Worm (Caenorhabditis elegans) whole organism, mixed stage, embryonic: ENCODE results near the gene C18B2.2.

Experiments
- M03D4.4 ChIP-seq: sonication (generic microtip); optimal IDR thresholded peaks from 2 replicates; lab custom pipeline; 2017; ENCODE audit warnings: mild to moderate bottlenecking, missing genetic modification characterization, missing compliant biosample characterization
- bed-3 ChIP-seq: fragments of 200-800 bp; sonication (Bioruptor generic); optimal IDR thresholded peaks from 3 replicates; lab custom pipeline; 2018; ENCODE audit warnings: mild to moderate bottlenecking, missing genetic modification characterization, moderate library complexity, missing compliant biosample characterization
- blmp-1 ChIP-seq: fragments of 150-350 bp; optimal IDR thresholded peaks from 2 replicates; lab custom pipeline; 2014; ENCODE audit warnings: missing biosample characterization, missing genetic modification characterization
- ceh-39 ChIP-seq: fragments of 150-350 bp; optimal IDR thresholded peaks from 2 replicates; lab custom pipeline; 2014; ENCODE audit warnings: missing biosample characterization, missing genetic modification characterization
- ceh-43 ChIP-seq: fragments of 200-800 bp; sonication (Bioruptor generic); optimal IDR thresholded peaks from 2 replicates; lab custom pipeline; 2018; ENCODE audit warnings: mild to moderate bottlenecking, missing genetic modification characterization, moderate library complexity, missing compliant biosample characterization
- ceh-83 ChIP-seq: fragments of 200-800 bp; sonication (Bioruptor generic); optimal IDR thresholded peaks from 2 replicates; lab custom pipeline; 2018; ENCODE audit warnings: mild to moderate bottlenecking, missing genetic modification characterization, missing compliant biosample characterization
- ces-1 ChIP-seq: fragments of 150-350 bp; optimal IDR thresholded peaks from 2 replicates; lab custom pipeline; 2014; ENCODE audit warnings: missing biosample characterization, missing genetic modification reagents, missing genetic modification characterization
- cnd-1 ChIP-seq: fragments of 200-800 bp; sonication (Bioruptor generic); optimal IDR thresholded peaks from 2 replicates; lab custom pipeline; 2018; ENCODE audit warnings: mild to moderate bottlenecking, missing genetic modification characterization, missing compliant biosample characterization
- drap-1 ChIP-seq: fragments of 200-800 bp; sonication (Bioruptor generic); optimal IDR thresholded peaks from 3 replicates; lab custom pipeline; 2018; ENCODE audit warnings: mild to moderate bottlenecking, missing genetic modification characterization, missing compliant biosample characterization
- elt-3 ChIP-seq: fragments of 150-350 bp; optimal IDR thresholded peaks from 2 replicates; lab custom pipeline; 2014; ENCODE audit warnings: missing biosample characterization, missing genetic modification characterization
- flh-1 ChIP-seq: fragments of 200-800 bp; sonication (Bioruptor generic); optimal IDR thresholded peaks from 2 replicates; lab custom pipeline; 2018; ENCODE audit warnings: mild to moderate bottlenecking, missing genetic modification characterization, moderate library complexity, missing compliant biosample characterization
- ham-2 ChIP-seq: fragments of 200-800 bp; sonication (Bioruptor generic); optimal IDR thresholded peaks from 2 replicates; lab custom pipeline; 2018; ENCODE audit warnings: mild to moderate bottlenecking, missing genetic modification characterization, missing compliant biosample characterization
- hlh-1 ChIP-seq: fragments of 150-350 bp; optimal IDR thresholded peaks from 2 replicates; lab custom pipeline; 2014; ENCODE audit warnings: missing biosample characterization, missing genetic modification reagents, missing genetic modification characterization
- lin-13 ChIP-seq: fragments of 150-350 bp; optimal IDR thresholded peaks from 2 replicates; lab custom pipeline; 2014; ENCODE audit warnings: missing biosample characterization, missing genetic modification characterization
- lin-32 ChIP-seq: fragments of 200-800 bp; sonication (Bioruptor generic); optimal IDR thresholded peaks from 2 replicates; lab custom pipeline; 2018; ENCODE audit warnings: mild to moderate bottlenecking, missing genetic modification characterization, missing compliant biosample characterization
- mep-1 ChIP-seq: fragments of 150-350 bp; optimal IDR thresholded peaks from 2 replicates; lab custom pipeline; 2017; ENCODE audit warnings: missing biosample characterization, missing genetic modification reagents, missing genetic modification characterization, inconsistent platforms
- mls-2 ChIP-seq: sonication (generic microtip); optimal IDR thresholded peaks from 2 replicates; lab custom pipeline; 2016; ENCODE audit warnings: mild to moderate bottlenecking, missing genetic modification characterization, moderate library complexity, missing compliant biosample characterization
- nhr-12 ChIP-seq: fragments of 150-350 bp; optimal IDR thresholded peaks from 2 replicates; lab custom pipeline; 2014; ENCODE audit warnings: missing biosample characterization, missing genetic modification characterization
- nhr-2 ChIP-seq: fragments of 150-350 bp; optimal IDR thresholded peaks from 2 replicates; lab custom pipeline; 2014; ENCODE audit warnings: missing biosample characterization, missing genetic modification characterization
- nhr-237 ChIP-seq: fragments of 150-350 bp; optimal IDR thresholded peaks from 2 replicates; lab custom pipeline; 2014; ENCODE audit warnings: missing biosample characterization, missing genetic modification characterization
- nhr-28 ChIP-seq: fragments of 150-350 bp; optimal IDR thresholded peaks from 2 replicates; lab custom pipeline; 2014; ENCODE audit warnings: missing biosample characterization, missing genetic modification characterization
- nhr-76 ChIP-seq: sonication (generic microtip); optimal IDR thresholded peaks from 2 replicates; lab custom pipeline; 2017; ENCODE audit warnings: missing biosample characterization, missing genetic modification characterization
- pha-4 ChIP-seq: fragments of 150-350 bp; optimal IDR thresholded peaks from 2 replicates; lab custom pipeline; 2018; ENCODE audit warnings: missing biosample characterization, missing genetic modification reagents, missing genetic modification characterization
- sem-2 ChIP-seq: fragments of 200-800 bp; sonication (Bioruptor generic); optimal IDR thresholded peaks from 2 replicates; lab custom pipeline; 2018; ENCODE audit warnings: mild to moderate bottlenecking, missing genetic modification characterization, missing compliant biosample characterization
- sptf-1 ChIP-seq: sonication (generic microtip); optimal IDR thresholded peaks from 2 replicates; lab custom pipeline; 2017; ENCODE audit warnings: mild to moderate bottlenecking, missing genetic modification characterization, moderate library complexity, missing compliant biosample characterization
- tbx-8 ChIP-seq: fragments of 200-800 bp; sonication (Bioruptor generic); optimal IDR thresholded peaks from 2 replicates; lab custom pipeline; 2018; ENCODE audit warnings: mild to moderate bottlenecking, missing genetic modification characterization, moderate library complexity, missing compliant biosample characterization
- unc-120 ChIP-seq: sonication (generic microtip); optimal IDR thresholded peaks from 2 replicates; lab custom pipeline; 2017; ENCODE audit warnings: missing genetic modification characterization, missing compliant biosample characterization; ENCODE audit not compliant: poor library complexity, severe bottlenecking
- unc-39 ChIP-seq: fragments of 150-350 bp; optimal IDR thresholded peaks from 2 replicates; lab custom pipeline; 2014; ENCODE audit warnings: missing biosample characterization, missing genetic modification characterization
- unc-62 ChIP-seq: fragments of 150-350 bp; optimal IDR thresholded peaks from 2 replicates; lab custom pipeline; 2014; ENCODE audit warnings: missing biosample characterization, missing genetic modification reagents, missing genetic modification characterization
- zip-8 ChIP-seq: fragments of 150-350 bp; optimal IDR thresholded peaks from 2 replicates; lab custom pipeline; 2014; ENCODE audit warnings: missing biosample characterization, missing genetic modification characterization
- ztf-11 ChIP-seq: fragments of 150-350 bp; optimal IDR thresholded peaks from 2 replicates; lab custom pipeline; 2014; ENCODE audit warnings: missing biosample characterization, missing genetic modification characterization

The C18B2.2 gene

DNA sequence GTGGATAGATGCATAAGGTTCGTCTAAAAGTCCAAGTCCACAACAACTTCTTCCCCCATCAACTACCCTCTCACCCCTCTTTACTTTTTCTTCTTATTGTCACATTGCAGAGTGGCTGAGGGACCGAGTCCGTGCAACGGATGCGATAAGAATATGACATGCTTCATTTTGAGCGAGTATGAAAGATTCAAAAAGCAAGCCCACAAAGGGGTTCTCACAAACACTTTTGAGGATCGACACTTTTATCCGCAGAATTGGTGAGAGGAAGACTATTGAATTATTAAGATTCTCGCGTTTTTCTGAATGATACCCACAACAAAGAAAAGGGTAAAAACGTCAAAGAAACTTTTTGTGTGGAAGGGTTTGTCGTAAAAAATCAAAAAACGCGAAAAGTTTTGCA is 2.3 kb downstream of the C18B2.2 start:
- TF ChIP-seq unc-120 (no peak), bed-3 (GFP tag; lab: Kevin White, UChicago) (no peak), ceh-43 (GFP tag; lab: Kevin White, UChicago) (no peak), blmp-1 (tag; lab: Kevin White, UChicago) (no peak), ces-1 (GFP tag; lab: Kevin White, UChicago) (no peak), ham-2 (GFP tag; lab: Kevin White, UChicago) (no peak), nhr-12 (tag; lab: Kevin White, UChicago) (no peak), ceh-83 (GFP tag; lab: Kevin White, UChicago) (no peak), hlh-1 (tag; lab: Kevin White, UChicago) (no peak), sptf-1 (tag; lab: Kevin White, UChicago) (no peak)

DNA sequence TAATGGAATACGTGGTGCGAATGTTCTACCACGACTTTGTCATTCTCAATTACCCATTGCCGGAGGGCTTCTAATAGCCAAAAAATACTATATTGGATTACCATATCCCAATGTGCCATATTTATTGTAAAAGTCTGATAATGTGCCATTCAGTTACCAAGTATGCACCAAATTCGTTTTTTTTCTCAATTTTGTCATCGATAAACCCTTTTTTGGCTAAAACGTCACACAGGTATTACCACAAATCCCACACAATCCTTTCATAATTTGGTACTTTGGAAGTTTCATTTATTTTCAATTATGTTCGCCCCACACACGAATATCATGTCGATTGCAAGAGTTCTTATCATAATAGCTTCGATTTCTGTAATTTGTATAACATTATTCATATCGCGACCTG is 4.8 kb downstream of the C18B2.2 start, which contains the start of gene vep-2:
Gene vep-2, plus strand, starts transcription at position 301 of the 400 bp plus-strand sequence.
- TF ChIP-seq sptf-1 (tag; lab: Kevin White, UChicago) = no peak
- no peak for TF ChIP-seq lin-32 (GFP tag; lab: Kevin White, UChicago)
- TF ChIP-seq blmp-1 (tag; lab: Kevin White, UChicago) = no peak
- TF ChIP-seq ztf-11 (tag; lab: Kevin White, UChicago) = no peak
- no peak for TF ChIP-seq ces-1 (GFP tag; lab: Kevin White, UChicago)
- TF ChIP-seq lin-13 (tag; lab: Kevin White, UChicago) = no peak
- TF ChIP-seq unc-120 = no peak
- TF ChIP-seq unc-62 = no peak
- no peak for TF ChIP-seq drap-1
- no peak for TF ChIP-seq cnd-1 (tag; lab: Kevin White, UChicago)
- no peak for TF ChIP-seq M03D4.4
- no peak for TF ChIP-seq ceh-43 (GFP tag; lab: Kevin White, UChicago)
- no peak for TF ChIP-seq sem-2 (GFP tag; lab: Kevin White, UChicago)
- no peak for TF ChIP-seq unc-39 (tag; lab: Kevin White, UChicago)
- TF ChIP-seq bed-3 (GFP tag; lab: Kevin White, UChicago) = no peak
- no peak for TF ChIP-seq tbx-8
- TF ChIP-seq mls-2 (tag; lab: Kevin White, UChicago) = no peak
- TF ChIP-seq zip-8 (tag; lab: Kevin White, UChicago) = no peak
- no peak for TF ChIP-seq nhr-237 (tag; lab: Kevin White, UChicago)
- TF ChIP-seq elt-3 = no peak

DNA sequence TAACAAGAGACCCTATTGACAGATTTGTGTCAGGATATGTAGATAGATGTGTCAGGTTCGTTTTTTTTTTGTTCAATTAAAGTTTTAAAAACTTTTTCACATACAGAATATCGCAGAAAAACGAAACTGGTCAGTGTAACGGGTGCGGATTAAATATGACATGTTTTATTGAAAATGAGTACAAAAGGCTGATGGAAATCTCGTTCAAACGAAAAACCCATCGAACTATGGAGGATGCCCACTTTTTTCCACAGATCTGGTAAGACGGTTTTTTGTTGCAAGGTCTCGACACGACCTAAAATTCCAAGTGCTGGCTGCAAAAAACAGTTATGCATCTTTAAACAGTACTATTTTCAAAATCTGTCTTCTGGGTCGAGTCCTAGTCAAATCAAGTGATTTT is 6.8 kb downstream of the C18B2.2 start:
- TF ChIP-seq ceh-39 (tag; lab: Kevin White, UChicago) (no peak), unc-120 (no peak), unc-39 (tag; lab: Kevin White, UChicago) (no peak), nhr-76 (tag; lab: Kevin White, UChicago) (no peak), ztf-11 (tag; lab: Kevin White, UChicago) (no peak), unc-62 (no peak), tbx-8 (no peak), pha-4 (tag; lab: Kevin White, UChicago) (no peak), ceh-43 (GFP tag; lab: Kevin White, UChicago) (no peak), drap-1 (no peak), flh-1 (GFP tag; lab: Kevin White, UChicago) (no peak)

DNA sequence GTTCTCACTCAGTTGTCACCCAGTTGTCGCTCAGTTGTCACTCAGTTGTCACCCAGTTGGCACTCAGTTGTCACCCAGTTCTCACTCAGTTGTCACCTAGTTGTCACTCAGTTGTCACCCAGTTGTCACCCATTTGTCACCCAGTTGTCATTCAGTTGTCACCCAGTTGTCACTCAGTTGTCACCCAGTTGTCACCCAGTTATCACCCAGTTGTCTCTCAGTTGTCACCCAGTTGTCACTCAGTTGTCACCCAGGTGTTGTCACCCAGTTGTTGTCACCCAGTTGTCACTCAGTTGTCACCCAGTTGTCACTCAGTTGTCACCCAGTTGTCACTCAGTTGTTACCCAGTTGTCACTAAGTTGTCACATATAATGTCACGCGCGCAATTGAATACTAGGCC is 8.3 kb downstream of the C18B2.2 start:
- TF ChIP-seq mep-1 (tag; lab: Kevin White, UChicago) (no peak), unc-62 (no peak), bed-3 (GFP tag; lab: Kevin White, UChicago) (no peak), ham-2 (GFP tag; lab: Kevin White, UChicago) (no peak), nhr-2 (tag; lab: Kevin White, UChicago) (no peak), tbx-8 (peak; percentile 98), nhr-28 (no peak)
- TF ChIP-seq, all 35 proteins: peak for 1

DNA sequence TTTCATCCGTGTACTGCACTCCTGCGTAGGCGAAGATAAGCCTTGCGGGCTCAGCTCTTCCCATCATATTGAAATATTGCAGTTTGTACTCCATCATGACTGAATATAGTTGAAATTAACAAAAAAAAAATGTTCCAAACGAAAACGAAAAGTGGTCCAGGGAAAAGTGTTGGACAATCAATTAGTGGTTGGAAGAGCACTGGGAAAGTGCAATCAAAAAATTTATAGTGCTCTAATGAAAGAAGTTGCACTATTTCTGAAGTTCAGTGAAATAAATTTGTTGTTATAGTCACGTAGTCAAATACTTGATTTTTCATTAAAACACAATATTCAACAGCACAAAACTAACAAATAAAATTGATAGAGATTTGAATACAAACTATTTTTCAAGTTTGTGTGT is 10.4 kb downstream of the C18B2.2 start, which contains the start of gene gst-11:
Gene gst-11, minus strand, starts transcription at position 101 of the 400 bp plus-strand sequence.
- TF ChIP-seq unc-39 (tag; lab: Kevin White, UChicago) (no peak), lin-32 (GFP tag; lab: Kevin White, UChicago) (no peak)
